Fruit fly (Drosophila melanogaster) whole organism, pupa: ENCODE measurements around the gene Snoo.

Experiments used
- CG10348 ChIP-seq: fragments of 200-800 bp; sonication (Bioruptor generic); IDR thresholded peaks from 2 replicates; pipeline ENCODE4 v1.3.6; 2022; ENCODE audit warnings: missing biosample characterization, missing genetic modification characterization
- CG12605 ChIP-seq: fragments of 200-800 bp; sonication (Bioruptor generic); IDR thresholded peaks from 2 replicates; pipeline ENCODE4 v1.3.6; 2022; ENCODE audit warnings: missing biosample characterization, missing genetic modification characterization
- CG13204 ChIP-seq: fragments of 200-800 bp; sonication (Bioruptor generic); optimal IDR thresholded peaks from 2 replicates; lab custom pipeline; 2018; ENCODE audit warnings: missing biosample characterization, mild to moderate bottlenecking, missing genetic modification characterization, moderate library complexity
- CG17806 ChIP-seq: fragments of 200-800 bp; sonication (Bioruptor generic); optimal IDR thresholded peaks from 2 replicates; lab custom pipeline; 2018; ENCODE audit warnings: missing biosample characterization, mild to moderate bottlenecking, missing genetic modification characterization, moderate library complexity
- CG4496 ChIP-seq: fragments of 200-800 bp; sonication (Bioruptor generic); IDR thresholded peaks from 3 replicates; pipeline ENCODE4 v1.3.6; 2022; ENCODE audit warnings: missing biosample characterization, missing genetic modification characterization
- CG8301 ChIP-seq: fragments of 200-800 bp; sonication (Bioruptor generic); optimal IDR thresholded peaks from 2 replicates; lab custom pipeline; 2018; ENCODE audit warnings: missing biosample characterization, mild to moderate bottlenecking, missing genetic modification characterization
- CG9948 ChIP-seq: fragments of 200-800 bp; sonication (Bioruptor generic); optimal IDR thresholded peaks from 2 replicates; lab custom pipeline; 2018; ENCODE audit warnings: missing biosample characterization, mild to moderate bottlenecking, missing genetic modification characterization, moderate library complexity
- D1 ChIP-seq: fragments of 200-800 bp; sonication (Bioruptor generic); optimal IDR thresholded peaks from 2 replicates; lab custom pipeline; 2018; ENCODE audit warnings: missing biosample characterization, mild to moderate bottlenecking, missing genetic modification characterization, moderate library complexity
- EcR ChIP-seq: fragments of 200-800 bp; sonication (Bioruptor generic); optimal IDR thresholded peaks from 3 replicates; lab custom pipeline; 2019; ENCODE audit warnings: missing biosample characterization, missing genetic modification characterization, mild to moderate bottlenecking, moderate library complexity, missing genetic modification reagents
- Pif1A ChIP-seq: fragments of 200-800 bp; sonication (Bioruptor generic); optimal IDR thresholded peaks from 3 replicates; lab custom pipeline; 2016; ENCODE audit warnings: missing biosample characterization, missing genetic modification characterization
- Pif1B ChIP-seq: fragments of 200-800 bp; sonication (Bioruptor generic); optimal IDR thresholded peaks from 3 replicates; lab custom pipeline; 2016; ENCODE audit warnings: missing biosample characterization, missing genetic modification characterization
- rn ChIP-seq: fragments of 200-800 bp; sonication (Bioruptor generic); IDR thresholded peaks from 2 replicates; pipeline ENCODE4 v1.3.6; 2022; ENCODE audit warnings: missing biosample characterization, missing genetic modification characterization

- TF ChIP-seq CG10348 (GFP tag; lab: Robert Waterston, UW) (no peak), EcR (GFP tag; lab: Kevin White, UChicago) (no peak), CG17806 (tag; lab: Kevin White, UChicago) (no peak), CG4496 (GFP tag; lab: Robert Waterston, UW) (0 out of 3 replicates have a peak, but pooled peaks have one; percentile 19), D1 (tag; lab: Kevin White, UChicago) (no peak), Pif1A (GFP tag; lab: Kevin White, UChicago) (no peak), rn (GFP tag; lab: Robert Waterston, UW) (no peak), CG13204 (GFP tag; lab: Kevin White, UChicago) (no peak), CG9948 (tag; lab: Kevin White, UChicago) (no peak), Pif1B (GFP tag; lab: Kevin White, UChicago) (no peak), CG8301 (no peak), CG12605 (0 out of 2 replicates have a peak, but pooled peaks have one; percentile 12)
Measured at dm6 chr2L:7855108-7855507, 128.9 kb downstream of the Snoo start, which contains the start of gene CG14535.
